Worm (Caenorhabditis elegans) whole organism, late embryonic: ENCODE results near the gene M176.16.

Experiments
- K09A11.1 ChIP-seq: sonication (generic microtip); optimal IDR thresholded peaks from 2 replicates; lab custom pipeline; 2017; ENCODE audit warnings: antibody characterized with exemption, mild to moderate bottlenecking, missing genetic modification characterization, missing compliant biosample characterization; ENCODE audit not compliant: insufficient read depth
- ama-1 ChIP-seq: fragments of 150-350 bp; optimal IDR thresholded peaks from 2 replicates; lab custom pipeline; 2014
- ceh-9 ChIP-seq: sonication (generic microtip); optimal IDR thresholded peaks from 2 replicates; lab custom pipeline; 2016; ENCODE audit warnings: mild to moderate bottlenecking, missing genetic modification characterization, inconsistent platforms, missing compliant biosample characterization
- elt-4 ChIP-seq: sonication (generic microtip); optimal IDR thresholded peaks from 2 replicates; lab custom pipeline; 2016; ENCODE audit warnings: missing genetic modification characterization, missing compliant biosample characterization
- pag-3 ChIP-seq: sonication (generic microtip); optimal IDR thresholded peaks from 2 replicates; lab custom pipeline; 2016; ENCODE audit warnings: missing compliant biosample characterization, missing genetic modification characterization, borderline replicate concordance
- pha-2 ChIP-seq: sonication (generic microtip); optimal IDR thresholded peaks from 2 replicates; lab custom pipeline; 2017; ENCODE audit warnings: mild to moderate bottlenecking, missing genetic modification characterization, missing compliant biosample characterization

- TF ChIP-seq pha-2 (no peak), ceh-9 (tag; lab: Kevin White, UChicago) (no peak), ama-1 (lab: Kevin White, UChicago) (no peak), elt-4 (tag; lab: Kevin White, UChicago) (no peak), K09A11.1 (tag; lab: Kevin White, UChicago) (no peak), pag-3 (tag; lab: Kevin White, UChicago) (no peak)
Measured at ce11 chrII:9377158-9377557, 41.2 kb upstream of the M176.16 start, which contains the start of gene C06C3.10.
